Fruit fly (Drosophila melanogaster) whole organism, embryonic: ENCODE results near the gene CkIIalpha-i3.

Source experiments
- B-H1 ChIP-seq: fragments of 200-800 bp; sonication (Bioruptor generic); IDR thresholded peaks from 3 replicates; pipeline ENCODE4 v1.3.6; 2022; ENCODE audit warnings: missing biosample characterization, missing genetic modification characterization
- B-H2 ChIP-seq: fragments of 200-800 bp; sonication (Bioruptor generic); optimal IDR thresholded peaks from 2 replicates; lab custom pipeline; 2018; ENCODE audit warnings: missing biosample characterization, mild to moderate bottlenecking, missing genetic modification characterization
- Bteb2 ChIP-seq: fragments of 200-800 bp; sonication (Bioruptor generic); optimal IDR thresholded peaks from 2 replicates; lab custom pipeline; 2016; ENCODE audit warnings: missing biosample characterization, missing genetic modification characterization
- CG14050 ChIP-seq: fragments of 200-800 bp; sonication (Bioruptor generic); IDR thresholded peaks from 3 replicates; pipeline ENCODE4 v1.3.6; 2022; ENCODE audit warnings: missing biosample characterization, missing genetic modification characterization
- CG14860 ChIP-seq: fragments of 200-800 bp; sonication (Bioruptor generic); IDR thresholded peaks from 3 replicates; pipeline ENCODE4 v1.3.6; 2022; ENCODE audit warnings: missing biosample characterization, missing genetic modification characterization; ENCODE audit not compliant: partially characterized antibody
- CG1602 ChIP-seq: fragments of 200-800 bp; sonication (Bioruptor generic); optimal IDR thresholded peaks from 3 replicates; lab custom pipeline; 2016; ENCODE audit warnings: missing biosample characterization, missing genetic modification characterization
- CG16779 ChIP-seq: fragments of 200-800 bp; sonication (Bioruptor generic); IDR thresholded peaks from 2 replicates; pipeline ENCODE4 v1.3.6; 2022; ENCODE audit warnings: missing biosample characterization, missing genetic modification characterization
- CG17186 ChIP-seq: fragments of 200-800 bp; sonication (Bioruptor generic); optimal IDR thresholded peaks from 3 replicates; lab custom pipeline; 2017; ENCODE audit warnings: missing biosample characterization, missing genetic modification reagents, missing genetic modification characterization
- CG17359 ChIP-seq: fragments of 200-800 bp; sonication (Bioruptor generic); optimal IDR thresholded peaks from 3 replicates; lab custom pipeline; 2018; ENCODE audit warnings: missing biosample characterization, mild to moderate bottlenecking, missing genetic modification characterization, moderate library complexity
- CG2875 ChIP-seq: fragments of 200-800 bp; sonication (Bioruptor generic); optimal IDR thresholded peaks from 2 replicates; lab custom pipeline; 2017; ENCODE audit warnings: missing biosample characterization, mild to moderate bottlenecking, missing genetic modification characterization, missing genetic modification reagents
- CG32532 ChIP-seq: fragments of 200-800 bp; sonication (Bioruptor generic); IDR thresholded peaks from 2 replicates; pipeline ENCODE4 v1.3.6; 2022; ENCODE audit warnings: missing biosample characterization, missing genetic modification characterization
- CG34422 ChIP-seq: fragments of 200-800 bp; sonication (Bioruptor generic); IDR thresholded peaks from 3 replicates; pipeline ENCODE4 v1.3.6; 2022; ENCODE audit warnings: missing biosample characterization, missing genetic modification characterization
- CG42726 ChIP-seq: fragments of 200-800 bp; sonication (Bioruptor generic); IDR thresholded peaks from 2 replicates; pipeline ENCODE4 v1.3.6; 2022; ENCODE audit warnings: missing biosample characterization, missing genetic modification characterization; ENCODE audit not compliant: partially characterized antibody
- CG43689 ChIP-seq: fragments of 200-800 bp; sonication (Bioruptor generic); IDR thresholded peaks from 2 replicates; pipeline ENCODE4 v1.3.6; 2022; ENCODE audit warnings: missing biosample characterization, missing genetic modification characterization
- CG7928 ChIP-seq: fragments of 200-800 bp; sonication (Bioruptor generic); optimal IDR thresholded peaks from 2 replicates; lab custom pipeline; 2017; ENCODE audit warnings: missing biosample characterization, mild to moderate bottlenecking, missing genetic modification characterization
- D19A ChIP-seq: fragments of 200-800 bp; optimal IDR thresholded peaks from 3 replicates; lab custom pipeline; 2019; ENCODE audit warnings: missing biosample characterization, mild to moderate bottlenecking, missing genetic modification characterization, moderate library complexity
- Dip2 ChIP-seq: fragments of 200-800 bp; sonication (Bioruptor generic); IDR thresholded peaks from 2 replicates; pipeline ENCODE4 v1.3.6; 2022; ENCODE audit warnings: missing biosample characterization, missing genetic modification characterization
- Dref ChIP-seq: fragments of 200-800 bp; sonication (Bioruptor generic); IDR thresholded peaks from 2 replicates; pipeline ENCODE4 v1.3.6; 2022; ENCODE audit warnings: missing biosample characterization, missing genetic modification characterization
- GATAe ChIP-seq: fragments of 200-800 bp; sonication (Bioruptor generic); conservative IDR thresholded peaks from 2 replicates; pipeline ENCODE4 v1.3.6; 2022; ENCODE audit warnings: missing biosample characterization, missing genetic modification characterization
- Gug ChIP-seq: fragments of 200-800 bp; sonication (Bioruptor generic); IDR thresholded peaks from 4 replicates; pipeline ENCODE4 v1.3.6; 2022; ENCODE audit warnings: missing biosample characterization, missing genetic modification characterization
- HHEX ChIP-seq: fragments of 200-800 bp; sonication (Bioruptor generic); optimal IDR thresholded peaks from 3 replicates; lab custom pipeline; 2017; ENCODE audit warnings: missing biosample characterization, mild to moderate bottlenecking, missing genetic modification characterization, missing genetic modification reagents
- Hr3 ChIP-seq: fragments of 200-800 bp; sonication (Bioruptor generic); optimal IDR thresholded peaks from 3 replicates; lab custom pipeline; 2016; ENCODE audit warnings: missing biosample characterization, missing genetic modification characterization
- Hr39 ChIP-seq: fragments of >200 bp; optimal IDR thresholded peaks from 2 replicates; lab custom pipeline; 2017
- Hsf ChIP-seq: fragments of 200-800 bp; sonication (Bioruptor generic); optimal IDR thresholded peaks from 3 replicates; lab custom pipeline; 2016; ENCODE audit warnings: missing biosample characterization, missing genetic modification characterization
- Kr ChIP-seq: fragments of 200-800 bp; sonication (Bioruptor generic); optimal IDR thresholded peaks from 2 replicates; lab custom pipeline; 2017; ENCODE audit warnings: missing biosample characterization, mild to moderate bottlenecking, missing genetic modification characterization
- Mes4 ChIP-seq: fragments of 200-800 bp; sonication (Bioruptor generic); optimal IDR thresholded peaks from 2 replicates; lab custom pipeline; 2016; ENCODE audit warnings: missing biosample characterization, missing genetic modification characterization
- NfI ChIP-seq: fragments of 200-800 bp; sonication (Bioruptor generic); optimal IDR thresholded peaks from 3 replicates; lab custom pipeline; 2018; ENCODE audit warnings: missing biosample characterization, mild to moderate bottlenecking, missing genetic modification characterization, moderate library complexity
- Scr ChIP-seq: fragments of 200-800 bp; sonication (Bioruptor generic); IDR thresholded peaks from 2 replicates; pipeline ENCODE4 v1.3.6; 2022; ENCODE audit warnings: missing biosample characterization, missing genetic modification characterization; ENCODE audit not compliant: partially characterized antibody
- Spps ChIP-seq: fragments of 200-800 bp; sonication (Bioruptor generic); optimal IDR thresholded peaks from 2 replicates; lab custom pipeline; 2018; ENCODE audit warnings: missing biosample characterization, mild to moderate bottlenecking, missing genetic modification characterization
- Sry-δ ChIP-seq: fragments of 200-800 bp; sonication (Bioruptor generic); optimal IDR thresholded peaks from 2 replicates; lab custom pipeline; 2016; ENCODE audit warnings: missing biosample characterization, missing genetic modification characterization
- TFAM ChIP-seq: fragments of 200-800 bp; sonication (Bioruptor generic); optimal IDR thresholded peaks from 2 replicates; lab custom pipeline; 2017; ENCODE audit warnings: missing biosample characterization, missing genetic modification characterization, inconsistent platforms
- az2 ChIP-seq: fragments of 200-800 bp; sonication (Bioruptor generic); optimal IDR thresholded peaks from 3 replicates; lab custom pipeline; 2016; ENCODE audit warnings: missing biosample characterization, missing genetic modification characterization
- bowl ChIP-seq: fragments of 200-800 bp; sonication (Bioruptor generic); IDR thresholded peaks from 2 replicates; pipeline ENCODE4 v1.3.6; 2022; ENCODE audit warnings: missing biosample characterization, missing genetic modification characterization
- cg ChIP-seq: fragments of 200-800 bp; sonication (Bioruptor generic); optimal IDR thresholded peaks from 3 replicates; lab custom pipeline; 2019; ENCODE audit warnings: missing biosample characterization, mild to moderate bottlenecking, missing genetic modification characterization, moderate library complexity
- corto ChIP-seq: fragments of 200-800 bp; sonication (Bioruptor generic); optimal IDR thresholded peaks from 2 replicates; lab custom pipeline; 2016; ENCODE audit warnings: missing biosample characterization, mild to moderate bottlenecking, missing genetic modification characterization, moderate library complexity
- dmrt11E ChIP-seq: fragments of 200-800 bp; sonication (Bioruptor generic); optimal IDR thresholded peaks from 3 replicates; lab custom pipeline; 2018; ENCODE audit warnings: missing biosample characterization, mild to moderate bottlenecking, missing genetic modification characterization, moderate library complexity
- eyg ChIP-seq: fragments of 200-800 bp; sonication (Bioruptor generic); optimal IDR thresholded peaks from 3 replicates; lab custom pipeline; 2016; ENCODE audit warnings: missing biosample characterization, missing genetic modification characterization
- ftz-f1 ChIP-seq: fragments of 200-800 bp; sonication (Bioruptor generic); optimal IDR thresholded peaks from 2 replicates; lab custom pipeline; 2016; ENCODE audit warnings: missing biosample characterization, missing genetic modification characterization
- gcm ChIP-seq: fragments of 200-800 bp; sonication (Bioruptor generic); optimal IDR thresholded peaks from 2 replicates; lab custom pipeline; 2019; ENCODE audit warnings: missing biosample characterization, mild to moderate bottlenecking, missing genetic modification characterization, moderate library complexity
- gsb ChIP-seq: fragments of 200-800 bp; sonication (Bioruptor generic); IDR thresholded peaks from 2 replicates; pipeline ENCODE4 v1.3.6; 2022; ENCODE audit warnings: missing biosample characterization, missing genetic modification characterization
- her ChIP-seq: fragments of 200-800 bp; sonication (Bioruptor generic); optimal IDR thresholded peaks from 2 replicates; lab custom pipeline; 2016; ENCODE audit warnings: missing biosample characterization, missing genetic modification characterization
- hth ChIP-seq: fragments of >200 bp; optimal IDR thresholded peaks from 2 replicates; lab custom pipeline; 2017; ENCODE audit warnings: inconsistent platforms
- lbe ChIP-seq: fragments of 200-800 bp; sonication (Bioruptor generic); optimal IDR thresholded peaks from 2 replicates; lab custom pipeline; 2016; ENCODE audit warnings: missing biosample characterization, mild to moderate bottlenecking, missing genetic modification characterization
- mld ChIP-seq: fragments of 200-800 bp; sonication (Bioruptor generic); IDR thresholded peaks from 3 replicates; pipeline ENCODE4 v1.3.6; 2022; ENCODE audit warnings: missing biosample characterization, missing genetic modification characterization; ENCODE audit not compliant: partially characterized antibody
- odd ChIP-seq: fragments of 200-800 bp; sonication (Bioruptor generic); optimal IDR thresholded peaks from 2 replicates; lab custom pipeline; 2017; ENCODE audit warnings: missing biosample characterization, mild to moderate bottlenecking, missing genetic modification characterization
- p53 ChIP-seq: fragments of 200-800 bp; sonication (Bioruptor generic); optimal IDR thresholded peaks from 2 replicates; lab custom pipeline; 2016; ENCODE audit warnings: missing biosample characterization, missing genetic modification characterization
- ranshi ChIP-seq: fragments of 200-800 bp; sonication (Bioruptor generic); IDR thresholded peaks from 2 replicates; pipeline ENCODE4 v1.3.6; 2022; ENCODE audit warnings: missing biosample characterization, missing genetic modification characterization
- rib ChIP-seq: fragments of 200-800 bp; sonication (Bioruptor generic); IDR thresholded peaks from 2 replicates; pipeline ENCODE4 v1.3.6; 2022; ENCODE audit warnings: missing biosample characterization, missing genetic modification characterization
- row ChIP-seq: fragments of 200-800 bp; sonication (Bioruptor generic); IDR thresholded peaks from 3 replicates; pipeline ENCODE4 v1.3.6; 2022; ENCODE audit warnings: missing biosample characterization, missing genetic modification characterization
- slou ChIP-seq: fragments of 200-800 bp; sonication (Bioruptor generic); optimal IDR thresholded peaks from 3 replicates; lab custom pipeline; 2016; ENCODE audit warnings: missing biosample characterization, missing genetic modification characterization
- vnd ChIP-seq: fragments of 200-800 bp; sonication (Bioruptor generic); IDR thresholded peaks from 3 replicates; pipeline ENCODE4 v1.3.6; 2022; ENCODE audit warnings: missing biosample characterization, missing genetic modification characterization; ENCODE audit not compliant: partially characterized antibody
- z ChIP-seq: fragments of 200-800 bp; sonication (Bioruptor generic); IDR thresholded peaks from 3 replicates; pipeline ENCODE4 v1.3.6; 2022; ENCODE audit warnings: missing biosample characterization, missing genetic modification characterization

Gene CkIIalpha-i3

dm6 chr3L:749199-749538, 38.8 kb upstream of the CkIIalpha-i3 start, which contains the start of gene emc (continued):
- TF ChIP-seq bowl (GFP tag; lab: Robert Waterston, UW): peak; percentile 80; the same call in 1 of the 2 replicates
- TF ChIP-seq CG1602 (GFP tag; lab: Kevin White, UChicago): no peak
- TF ChIP-seq CG14050 (GFP tag; lab: Robert Waterston, UW): peak; percentile 24; the same call in 1 of the 3 replicates
- peak; percentile 52; the same call in 1 of the 2 replicates for TF ChIP-seq Scr
- peak; percentile 24 for TF ChIP-seq NfI
- TF ChIP-seq B-H2 (GFP tag; lab: Kevin White, UChicago): peak; percentile 80
- TF ChIP-seq B-H1 (GFP tag; lab: Robert Waterston, UW): no peak; the same call in 2 of the 3 replicates
- no peak for TF ChIP-seq dmrt11E (tag; lab: Kevin White, UChicago)
- no peak; the same call in 2 of the 3 replicates for TF ChIP-seq row (GFP tag; lab: Robert Waterston, UW)
- no peak for TF ChIP-seq Hr3 (GFP tag; lab: Kevin White, UChicago)
- 0 out of 2 replicates have a peak, but pooled peaks have one; percentile 62 for TF ChIP-seq CG16779 (GFP tag; lab: Robert Waterston, UW)
- no peak for TF ChIP-seq Dref (GFP tag; lab: Robert Waterston, UW)
- TF ChIP-seq TFAM (GFP tag; lab: Kevin White, UChicago): no peak
- no peak for TF ChIP-seq gsb (GFP tag; lab: Robert Waterston, UW)
- peak; percentile 74 for TF ChIP-seq CG32532
- no peak for TF ChIP-seq Kr (GFP tag; lab: Kevin White, UChicago)
- TF ChIP-seq GATAe (GFP tag; lab: Robert Waterston, UW): no peak
- TF ChIP-seq her (GFP tag; lab: Kevin White, UChicago): peak; percentile 82
- TF ChIP-seq vnd (GFP tag; lab: Robert Waterston, UW): no peak
- TF ChIP-seq CG14860 (GFP tag; lab: Robert Waterston, UW): peak; percentile 40; the same call in 1 of the 3 replicates
- peak; percentile 57 for TF ChIP-seq HHEX
- TF ChIP-seq Mes4: peak; percentile 16
- peak; percentile 14 for TF ChIP-seq Hsf (GFP tag; lab: Kevin White, UChicago)
- no peak for TF ChIP-seq CG17186 (GFP tag; lab: Kevin White, UChicago)
- TF ChIP-seq odd (GFP tag; lab: Kevin White, UChicago): peak; percentile 83
- no peak for TF ChIP-seq cg
- no peak for TF ChIP-seq CG7928
- no peak for TF ChIP-seq slou (GFP tag; lab: Kevin White, UChicago)
- TF ChIP-seq CG17359 (tag; lab: Kevin White, UChicago): peak; percentile 65
- TF ChIP-seq gcm: peak; percentile 72
- no peak for TF ChIP-seq Dip2
- no peak for TF ChIP-seq Sry-δ
- no peak for TF ChIP-seq corto (GFP tag; lab: Kevin White, UChicago)
- peak; percentile 3 for TF ChIP-seq Bteb2 (GFP tag; lab: Kevin White, UChicago)
- TF ChIP-seq Gug: peak; percentile 17; the same call in 1 of the 4 replicates
- no peak for TF ChIP-seq p53 (GFP tag; lab: Kevin White, UChicago)
- peak; percentile 47; the same call in 1 of the 3 replicates for TF ChIP-seq CG34422 (GFP tag; lab: Robert Waterston, UW)
- peak; percentile 76 for TF ChIP-seq ftz-f1 (GFP tag; lab: Kevin White, UChicago)
- no peak for TF ChIP-seq hth (lab: Kevin White, UChicago)
- peak; percentile 38 for TF ChIP-seq CG2875 (GFP tag; lab: Kevin White, UChicago)
- TF ChIP-seq az2 (GFP tag; lab: Kevin White, UChicago): no peak
- no peak for TF ChIP-seq eyg (GFP tag; lab: Kevin White, UChicago)
- TF ChIP-seq lbe: peak; percentile 71
- no peak for TF ChIP-seq Spps (tag; lab: Kevin White, UChicago)
- peak; percentile 86 for TF ChIP-seq CG42726 (GFP tag; lab: Robert Waterston, UW)
- peak; percentile 79 for TF ChIP-seq z (GFP tag; lab: Robert Waterston, UW)
- peak; percentile 45; the same call in 1 of the 2 replicates for TF ChIP-seq ranshi (GFP tag; lab: Robert Waterston, UW)
- no peak for TF ChIP-seq CG43689 (GFP tag; lab: Robert Waterston, UW)
- peak; percentile 50; the same call in 1 of the 2 replicates for TF ChIP-seq rib (GFP tag; lab: Robert Waterston, UW)
- TF ChIP-seq mld (GFP tag; lab: Robert Waterston, UW): 0 out of 3 replicates have a peak, but pooled peaks have one; percentile 67
- no peak for TF ChIP-seq Hr39 (lab: Kevin White, UChicago)
- TF ChIP-seq D19A: peak; percentile 44
